Worm (Caenorhabditis elegans): Measurements from ENCODE around the gene sri-36.

ce11 chrII:2628401-2628800, 43.0 kb upstream of the sri-36 start:
- TF ChIP-seq unc-62 (GFP tag; optimal IDR thresholded peaks at IDR 0.05) = no peak
- no peak for TF ChIP-seq elt-1 (tag; optimal IDR thresholded peaks at IDR 0.05; ENCODE audit: borderline replicate concordance, insufficient read depth)
- TF ChIP-seq sem-2 (GFP tag; optimal IDR thresholded peaks at IDR 0.05) = no peak
- no peak for TF ChIP-seq nhr-237 (tag; optimal IDR thresholded peaks at IDR 0.05)
- TF ChIP-seq lin-13 (tag; optimal IDR thresholded peaks at IDR 0.05) = no peak
- TF ChIP-seq nhr-28 (tag; optimal IDR thresholded peaks at IDR 0.05) = no peak

All from whole organism, mixed stage, embryonic.